Fruit fly (Drosophila melanogaster) whole organism, embryonic: Measurements from ENCODE around the gene CG4074.
A peak's percentile ranks its signal among the peaks of the same experiment; 100 is the strongest.

Source experiments
- Atf6 ChIP-seq: fragments of 200-800 bp; sonication (Bioruptor generic); IDR thresholded peaks from 2 replicates; pipeline ENCODE4 v1.3.6; 2022; ENCODE audit warnings: missing biosample characterization, missing genetic modification characterization
- BEAF-32 ChIP-seq: fragments of 200-800 bp; sonication (Bioruptor generic); optimal IDR thresholded peaks from 3 replicates; lab custom pipeline; 2017; ENCODE audit warnings: missing biosample characterization, missing genetic modification characterization, mild to moderate bottlenecking, moderate library complexity, missing genetic modification reagents
- CG10979 ChIP-seq: fragments of 200-800 bp; sonication (Bioruptor generic); optimal IDR thresholded peaks from 2 replicates; lab custom pipeline; 2018; ENCODE audit warnings: missing biosample characterization, mild to moderate bottlenecking, missing genetic modification characterization, moderate library complexity
- CG11093 ChIP-seq: fragments of 200-800 bp; sonication (Bioruptor generic); IDR thresholded peaks from 3 replicates; pipeline ENCODE4 v1.3.6; 2022; ENCODE audit warnings: missing biosample characterization, missing genetic modification characterization
- CG12219 ChIP-seq: fragments of 200-800 bp; sonication (Bioruptor generic); optimal IDR thresholded peaks from 3 replicates; lab custom pipeline; 2018; ENCODE audit warnings: missing biosample characterization, mild to moderate bottlenecking, missing genetic modification characterization
- CG13894 ChIP-seq: fragments of 200-800 bp; sonication (Bioruptor generic); optimal IDR thresholded peaks from 3 replicates; lab custom pipeline; 2018; ENCODE audit warnings: missing biosample characterization, mild to moderate bottlenecking, missing genetic modification characterization, moderate library complexity
- CG14860 ChIP-seq: fragments of 200-800 bp; sonication (Bioruptor generic); IDR thresholded peaks from 3 replicates; pipeline ENCODE4 v1.3.6; 2022; ENCODE audit warnings: missing biosample characterization, missing genetic modification characterization; ENCODE audit not compliant: partially characterized antibody
- CG15011 ChIP-seq: fragments of 200-800 bp; sonication (Bioruptor generic); optimal IDR thresholded peaks from 3 replicates; lab custom pipeline; 2018; ENCODE audit warnings: missing biosample characterization, mild to moderate bottlenecking, missing genetic modification characterization
- CG17802 ChIP-seq: fragments of 200-800 bp; sonication (Bioruptor generic); optimal IDR thresholded peaks from 2 replicates; lab custom pipeline; 2018; ENCODE audit warnings: missing biosample characterization, mild to moderate bottlenecking, missing genetic modification characterization, moderate library complexity
- CG17912 ChIP-seq: fragments of 200-800 bp; sonication (Bioruptor generic); optimal IDR thresholded peaks from 2 replicates; lab custom pipeline; 2018; ENCODE audit warnings: missing biosample characterization, mild to moderate bottlenecking, missing genetic modification characterization
- CG32532 ChIP-seq: fragments of 200-800 bp; sonication (Bioruptor generic); IDR thresholded peaks from 2 replicates; pipeline ENCODE4 v1.3.6; 2022; ENCODE audit warnings: missing biosample characterization, missing genetic modification characterization
- CG34376 ChIP-seq: fragments of 200-800 bp; sonication (Bioruptor generic); optimal IDR thresholded peaks from 2 replicates; lab custom pipeline; 2018; ENCODE audit warnings: missing biosample characterization, mild to moderate bottlenecking, missing genetic modification characterization
- CG4617 ChIP-seq: fragments of 200-800 bp; sonication (Bioruptor generic); optimal IDR thresholded peaks from 3 replicates; lab custom pipeline; 2016; ENCODE audit warnings: missing biosample characterization, missing genetic modification characterization, borderline replicate concordance
- CG4707 ChIP-seq: fragments of 200-800 bp; sonication (Bioruptor generic); optimal IDR thresholded peaks from 2 replicates; lab custom pipeline; 2018; ENCODE audit warnings: missing biosample characterization, mild to moderate bottlenecking, missing genetic modification characterization, moderate library complexity
- CG6654 ChIP-seq: fragments of 200-800 bp; sonication (Bioruptor generic); optimal IDR thresholded peaks from 2 replicates; lab custom pipeline; 2017; ENCODE audit warnings: missing biosample characterization, mild to moderate bottlenecking, missing genetic modification characterization
- CG7987 ChIP-seq: fragments of 200-800 bp; sonication (Bioruptor generic); optimal IDR thresholded peaks from 2 replicates; lab custom pipeline; 2018; ENCODE audit warnings: missing biosample characterization, mild to moderate bottlenecking, missing genetic modification characterization, moderate library complexity
- CG8290 ChIP-seq, 3 experiments: fragments of 200-800 bp; sonication (Bioruptor generic); optimal IDR thresholded peaks; 2 replicates each; lab custom pipeline; 2016 to 2019; ENCODE audit warnings: missing biosample characterization in 3 of 3, missing genetic modification characterization in 3 of 3, mild to moderate bottlenecking in 2 of 3, moderate library complexity in 1 of 3
- Dek ChIP-seq: fragments of 200-800 bp; sonication (Bioruptor generic); optimal IDR thresholded peaks from 3 replicates; lab custom pipeline; 2019; ENCODE audit warnings: missing biosample characterization, mild to moderate bottlenecking, missing genetic modification characterization, moderate library complexity
- HHEX ChIP-seq: fragments of 200-800 bp; sonication (Bioruptor generic); optimal IDR thresholded peaks from 3 replicates; lab custom pipeline; 2017; ENCODE audit warnings: missing biosample characterization, mild to moderate bottlenecking, missing genetic modification characterization, missing genetic modification reagents
- HLH4C ChIP-seq: fragments of 200-800 bp; sonication (Bioruptor generic); IDR thresholded peaks from 3 replicates; pipeline ENCODE4 v1.3.6; 2022; ENCODE audit warnings: missing biosample characterization, missing genetic modification characterization; ENCODE audit not compliant: partially characterized antibody
- Hey ChIP-seq: fragments of 200-800 bp; sonication (Bioruptor generic); optimal IDR thresholded peaks from 3 replicates; lab custom pipeline; 2018; ENCODE audit warnings: missing biosample characterization, mild to moderate bottlenecking, missing genetic modification characterization
- MBD-R2 ChIP-seq: fragments of 200-800 bp; sonication (Bioruptor generic); IDR thresholded peaks from 2 replicates; pipeline ENCODE4 v1.3.6; 2022; ENCODE audit warnings: missing biosample characterization, missing genetic modification characterization
- MESR4 ChIP-seq: fragments of 200-800 bp; sonication (Bioruptor generic); optimal IDR thresholded peaks from 2 replicates; lab custom pipeline; 2018; ENCODE audit warnings: missing biosample characterization, mild to moderate bottlenecking, missing genetic modification characterization, moderate library complexity
- Med ChIP-seq: fragments of 200-800 bp; sonication (Bioruptor generic); peaks from one replicate; lab custom pipeline; 2016; ENCODE audit warnings: missing biosample characterization, missing genetic modification characterization, mild to moderate bottlenecking, inconsistent platforms, moderate library complexity
- NFAT ChIP-seq: fragments of 200-800 bp; sonication (Bioruptor generic); IDR thresholded peaks from 2 replicates; pipeline ENCODE4 v1.3.6; 2022; ENCODE audit warnings: missing biosample characterization, missing genetic modification characterization
- Side ChIP-seq: fragments of 200-800 bp; sonication (Bioruptor generic); optimal IDR thresholded peaks from 2 replicates; lab custom pipeline; 2016; ENCODE audit warnings: missing biosample characterization, missing genetic modification characterization
- Sry-β ChIP-seq: fragments of 200-800 bp; sonication (Bioruptor generic); optimal IDR thresholded peaks from 2 replicates; lab custom pipeline; 2018; ENCODE audit warnings: missing biosample characterization, mild to moderate bottlenecking, missing genetic modification characterization, moderate library complexity
- Stat92E ChIP-seq, 3 experiments: fragments of >200 bp in 2 of 3; fragments of 200-800 bp in 1 of 3; sonication (Bioruptor generic) in 1 of 3; optimal IDR thresholded peaks; 2 replicates each; lab custom pipeline; 2017 to 2019; ENCODE audit warnings: missing biosample characterization in 3 of 3, missing genetic modification characterization in 3 of 3, mild to moderate bottlenecking in 1 of 3, moderate library complexity in 1 of 3
- cas ChIP-seq: fragments of 200-800 bp; sonication (Bioruptor generic); IDR thresholded peaks from 2 replicates; pipeline ENCODE4 v1.3.6; 2022; ENCODE audit warnings: missing biosample characterization, missing genetic modification characterization
- ci ChIP-seq: fragments of 200-800 bp; sonication (Bioruptor generic); IDR thresholded peaks from 3 replicates; pipeline ENCODE4 v1.3.6; 2022; ENCODE audit warnings: missing biosample characterization, missing genetic modification characterization
- dysf ChIP-seq: fragments of 200-800 bp; sonication (Bioruptor generic); IDR thresholded peaks from 3 replicates; pipeline ENCODE4 v1.3.6; 2022; ENCODE audit warnings: missing biosample characterization, missing genetic modification characterization
- exex ChIP-seq: fragments of 200-800 bp; sonication (Bioruptor generic); optimal IDR thresholded peaks from 4 replicates; lab custom pipeline; 2018; ENCODE audit warnings: missing biosample characterization, mild to moderate bottlenecking, missing genetic modification characterization, moderate library complexity
- gem ChIP-seq: fragments of 200-800 bp; sonication (Bioruptor generic); optimal IDR thresholded peaks from 2 replicates; lab custom pipeline; 2019; ENCODE audit warnings: missing biosample characterization, mild to moderate bottlenecking, missing genetic modification characterization, moderate library complexity
- hb ChIP-seq: fragments of 200-800 bp; sonication (Bioruptor generic); IDR thresholded peaks from 3 replicates; pipeline ENCODE4 v1.3.6; 2022; ENCODE audit warnings: missing biosample characterization, missing genetic modification characterization; ENCODE audit not compliant: partially characterized antibody
- inv ChIP-seq: fragments of 200-800 bp; sonication (Bioruptor generic); IDR thresholded peaks from 2 replicates; pipeline ENCODE4 v1.3.6; 2022; ENCODE audit warnings: missing biosample characterization, missing genetic modification characterization; ENCODE audit not compliant: partially characterized antibody
- knrl ChIP-seq: fragments of 200-800 bp; sonication (Bioruptor generic); IDR thresholded peaks from 3 replicates; pipeline ENCODE4 v1.3.6; 2022; ENCODE audit warnings: missing biosample characterization, missing genetic modification characterization; ENCODE audit not compliant: partially characterized antibody
- lab ChIP-seq: fragments of 200-800 bp; sonication (Bioruptor generic); optimal IDR thresholded peaks from 3 replicates; lab custom pipeline; 2017; ENCODE audit warnings: missing biosample characterization, missing genetic modification characterization, mild to moderate bottlenecking, moderate library complexity, missing genetic modification reagents
- lola ChIP-seq, 3 experiments: fragments of >200 bp in 2 of 3; fragments of 200-800 bp in 1 of 3; sonication (Bioruptor generic) in 1 of 3; optimal IDR thresholded peaks; 2 replicates each; lab custom pipeline; 2017 to 2019; ENCODE audit warnings: missing biosample characterization in 3 of 3, missing genetic modification characterization in 3 of 3, mild to moderate bottlenecking in 1 of 3, moderate library complexity in 1 of 3
- nom ChIP-seq: fragments of 200-800 bp; sonication (Bioruptor generic); optimal IDR thresholded peaks from 2 replicates; lab custom pipeline; 2017; ENCODE audit warnings: missing biosample characterization, missing genetic modification characterization, mild to moderate bottlenecking, moderate library complexity, missing genetic modification reagents
- odd ChIP-seq: fragments of 200-800 bp; sonication (Bioruptor generic); optimal IDR thresholded peaks from 2 replicates; lab custom pipeline; 2017; ENCODE audit warnings: missing biosample characterization, mild to moderate bottlenecking, missing genetic modification characterization
- pho ChIP-seq: fragments of 200-800 bp; sonication (Bioruptor generic); optimal IDR thresholded peaks from 2 replicates; lab custom pipeline; 2016; ENCODE audit warnings: missing biosample characterization, missing genetic modification characterization
- prd ChIP-seq, 3 experiments: fragments of >200 bp in 2 of 3; fragments of 200-800 bp in 1 of 3; sonication (Bioruptor generic) in 1 of 3; optimal IDR thresholded peaks in 2 of 3; IDR thresholded peaks in 1 of 3; 2 replicates in 2 of 3; 3 replicates in 1 of 3; pipeline versions ENCODE4 v1.3.6 to Lab custom; 2017 to 2022; ENCODE audit warnings: missing biosample characterization in 1 of 3, missing genetic modification characterization in 1 of 3
- sim ChIP-seq: fragments of 200-800 bp; sonication (Bioruptor generic); IDR thresholded peaks from 2 replicates; pipeline ENCODE4 v1.3.6; 2022; ENCODE audit warnings: missing biosample characterization, missing genetic modification characterization
- sug ChIP-seq: fragments of 200-800 bp; optimal IDR thresholded peaks from 2 replicates; lab custom pipeline; 2019; ENCODE audit warnings: missing biosample characterization, mild to moderate bottlenecking, missing genetic modification characterization, moderate library complexity
- zen2 ChIP-seq: fragments of 200-800 bp; sonication (Bioruptor generic); IDR thresholded peaks from 3 replicates; pipeline ENCODE4 v1.3.6; 2022; ENCODE audit warnings: missing biosample characterization, missing genetic modification characterization; ENCODE audit not compliant: partially characterized antibody

The CG4074 gene

DNA sequence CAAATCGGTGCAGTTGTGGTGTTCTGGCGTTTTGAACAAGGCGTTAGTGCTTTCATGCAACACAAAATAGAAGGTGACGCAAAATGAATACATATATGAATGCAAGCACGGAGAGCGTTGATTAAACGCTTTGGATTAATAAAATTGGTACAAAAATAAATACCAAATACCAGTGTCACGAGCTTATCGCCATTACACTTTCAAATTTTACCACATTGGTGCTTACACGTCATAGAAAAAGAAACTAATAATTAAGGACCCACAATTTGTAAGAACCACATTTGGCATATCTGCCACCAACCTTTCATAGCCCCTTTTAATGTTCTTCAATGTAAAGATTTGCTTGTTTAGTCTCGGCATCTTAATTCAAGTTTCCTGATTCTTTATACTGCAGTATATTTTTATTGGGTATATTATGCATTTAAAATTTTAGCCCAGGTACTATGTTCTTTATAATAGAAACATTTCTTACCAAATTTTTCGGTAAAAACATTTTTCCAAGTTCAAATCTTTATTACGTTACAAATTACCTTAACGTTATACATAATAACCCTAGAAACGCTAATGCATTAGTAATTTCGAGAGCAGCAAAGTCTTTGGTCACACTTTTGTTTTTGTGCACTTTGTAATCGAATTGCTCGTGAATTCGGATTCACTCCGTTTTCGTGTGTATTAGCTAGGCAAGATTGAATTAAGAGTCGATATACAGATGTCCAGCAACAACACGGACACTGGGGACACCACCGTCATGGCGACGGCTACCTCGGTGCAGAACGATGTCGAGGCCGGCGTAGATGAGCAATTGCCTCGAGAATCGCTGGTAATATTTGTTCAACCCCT lies 9.1 kb upstream of the CG4074 start, which contains the start of the genes Pex16 and Pex14 (continued):
- no peak for TF ChIP-seq HLH4C (GFP tag; lab: Robert Waterston, UW)
- TF ChIP-seq inv (GFP tag; lab: Robert Waterston, UW) = no peak
- TF ChIP-seq CG7987 = no peak
- peak; percentile 27 for TF ChIP-seq odd (GFP tag; lab: Kevin White, UChicago)
- TF ChIP-seq CG32532 (GFP tag; lab: Robert Waterston, UW) = peak; percentile 82
- peak; percentile 34 for TF ChIP-seq CG17802 (tag; lab: Kevin White, UChicago)
- TF ChIP-seq CG4617 = peak; percentile 68
- peak; percentile 45; the same call in 1 of the 3 replicates for TF ChIP-seq CG11093
- peak; percentile 70 for TF ChIP-seq ci (GFP tag; lab: Robert Waterston, UW)
- TF ChIP-seq Dek (tag; lab: Kevin White, UChicago) = no peak
- TF ChIP-seq CG17912 = peak; percentile 25
- TF ChIP-seq CG13894 (tag; lab: Kevin White, UChicago) = no peak
- TF ChIP-seq HHEX (GFP tag; lab: Kevin White, UChicago) = peak; percentile 31
- TF ChIP-seq MBD-R2 = peak; percentile 81
- peak; percentile 78 for TF ChIP-seq dysf (GFP tag; lab: Robert Waterston, UW)
- peak; percentile 10 for TF ChIP-seq Sry-β (GFP tag; lab: Kevin White, UChicago)
- no peak for TF ChIP-seq CG14860 (GFP tag; lab: Robert Waterston, UW)
- TF ChIP-seq, all 482 proteins: peak for 309

DNA sequence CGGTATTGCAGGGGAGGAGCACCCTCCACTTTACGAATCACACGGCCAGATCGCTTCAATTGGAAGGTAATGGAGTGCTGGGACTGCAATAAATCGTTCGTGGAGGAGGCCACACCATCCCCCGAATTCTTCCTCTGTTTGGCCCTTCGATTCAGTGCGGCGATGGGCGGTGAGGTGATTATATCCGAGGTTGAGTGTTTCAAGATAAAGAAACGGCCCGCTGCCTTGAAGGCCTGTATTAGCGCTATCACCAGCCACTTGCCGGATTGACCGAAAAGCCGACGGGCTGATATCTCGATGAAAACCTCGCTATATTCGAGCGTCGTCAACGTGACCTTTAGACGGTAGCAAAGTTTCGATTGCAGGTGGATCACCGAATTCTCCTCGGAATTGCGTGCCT lies 8.2 kb upstream of the CG4074 start:
- TF ChIP-seq cas (GFP tag; lab: Robert Waterston, UW) = no peak
- TF ChIP-seq Side (GFP tag; lab: Kevin White, UChicago) = no peak
- no peak for TF ChIP-seq CG10979 (tag; lab: Kevin White, UChicago)
- TF ChIP-seq hb (GFP tag; lab: Robert Waterston, UW) = no peak
- no peak for TF ChIP-seq lab (GFP tag; lab: Kevin White, UChicago)
- TF ChIP-seq Med (GFP tag; lab: Kevin White, UChicago) = peak; percentile 48
- no peak for TF ChIP-seq Atf6 (GFP tag; lab: Robert Waterston, UW)
- TF ChIP-seq CG6654 (GFP tag; lab: Kevin White, UChicago) = no peak
- TF ChIP-seq exex (tag; lab: Kevin White, UChicago) = peak; percentile 32
- no peak for TF ChIP-seq nom
- TF ChIP-seq CG12219 = no peak
- TF ChIP-seq CG4617 = no peak
- 0 out of 3 replicates have a peak, but pooled peaks have one; percentile 12 for TF ChIP-seq zen2 (GFP tag; lab: Robert Waterston, UW)
- TF ChIP-seq CG4707 (GFP tag; lab: Kevin White, UChicago) = no peak
- no peak for TF ChIP-seq MESR4 (GFP tag; lab: Kevin White, UChicago)
- no peak for TF ChIP-seq Hey
- TF ChIP-seq sug (tag; lab: Kevin White, UChicago) = peak; percentile 31
- TF ChIP-seq gem = no peak
- no peak for TF ChIP-seq CG15011 (GFP tag; lab: Kevin White, UChicago)
- TF ChIP-seq pho (GFP tag; lab: Kevin White, UChicago) = no peak
- TF ChIP-seq Stat92E (GFP tag; optimal IDR thresholded peaks at IDR 0.05; lab: Kevin White, UChicago) = no peak
- TF ChIP-seq prd (optimal IDR thresholded peaks at IDR 0.05; lab: Kevin White, UChicago) = no peak
- TF ChIP-seq prd (GFP tag; IDR thresholded peaks at IDR 0.05; lab: Robert Waterston, UW) = no peak
- TF ChIP-seq lola (GFP tag; optimal IDR thresholded peaks at IDR 0.05; lab: Kevin White, UChicago) = no peak
- no peak for TF ChIP-seq CG8290 (GFP tag; optimal IDR thresholded peaks at IDR 0.05; lab: Kevin White, UChicago)
- no peak for TF ChIP-seq CG8290 (tag; optimal IDR thresholded peaks at IDR 0.05; lab: Kevin White, UChicago)
- no peak for TF ChIP-seq sim (GFP tag; lab: Robert Waterston, UW)
- no peak for TF ChIP-seq NFAT (GFP tag; lab: Robert Waterston, UW)
- TF ChIP-seq BEAF-32 (GFP tag; lab: Kevin White, UChicago) = no peak
- peak; percentile 91 for TF ChIP-seq CG34376 (GFP tag; lab: Kevin White, UChicago)
- no peak for TF ChIP-seq knrl (GFP tag; lab: Robert Waterston, UW)
